Worm (Caenorhabditis elegans) whole organism, late embryonic: ENCODE results near the gene F46C5.6.

Experiments
- fax-1 ChIP-seq: sonication (generic microtip); optimal IDR thresholded peaks from 2 replicates; lab custom pipeline; 2016; ENCODE audit warnings: missing genotype, missing genetic modification characterization, missing compliant biosample characterization
- fkh-10 ChIP-seq: fragments of 150-350 bp; optimal IDR thresholded peaks from 2 replicates; lab custom pipeline; 2014; ENCODE audit warnings: missing biosample characterization, missing genetic modification reagents, missing genetic modification characterization
- nfya-1 ChIP-seq: sonication (generic microtip); optimal IDR thresholded peaks from 2 replicates; lab custom pipeline; 2017; ENCODE audit warnings: missing genetic modification characterization, mild to moderate bottlenecking, missing compliant biosample characterization, antibody characterized with exemption, moderate library complexity
- nhr-11 ChIP-seq: fragments of 150-350 bp; optimal IDR thresholded peaks from 2 replicates; lab custom pipeline; 2014; ENCODE audit warnings: missing biosample characterization, missing genetic modification characterization
- odd-2 ChIP-seq: sonication (generic microtip); optimal IDR thresholded peaks from 2 replicates; lab custom pipeline; 2017; ENCODE audit warnings: antibody characterized with exemption, mild to moderate bottlenecking, missing genetic modification characterization, missing compliant biosample characterization
- pqm-1 ChIP-seq: sonication (generic microtip); optimal IDR thresholded peaks from 2 replicates; lab custom pipeline; 2016; ENCODE audit warnings: missing genetic modification characterization, missing compliant biosample characterization
- sox-2 ChIP-seq: fragments of 200-800 bp; sonication (Bioruptor generic); IDR thresholded peaks from 2 replicates; pipeline ENCODE4 v1.3.6; 2022; ENCODE audit warnings: missing genetic modification reagents, missing genetic modification characterization, missing compliant biosample characterization
- tbx-2 ChIP-seq: sonication (generic microtip); optimal IDR thresholded peaks from 2 replicates; lab custom pipeline; 2016; ENCODE audit warnings: missing genetic modification characterization, missing compliant biosample characterization
- ttx-3 ChIP-seq: sonication (generic microtip); optimal IDR thresholded peaks from 2 replicates; lab custom pipeline; 2016; ENCODE audit warnings: missing genetic modification reagents, missing genetic modification characterization, missing compliant biosample characterization

- no peak for TF ChIP-seq odd-2 (tag; lab: Kevin White, UChicago)
- TF ChIP-seq nhr-11, result no peak
- no peak for TF ChIP-seq tbx-2 (tag; lab: Kevin White, UChicago)
- no peak for TF ChIP-seq ttx-3
- TF ChIP-seq fkh-10 (GFP tag; lab: Kevin White, UChicago), result no peak
- no peak for TF ChIP-seq nfya-1 (tag; lab: Kevin White, UChicago)
- TF ChIP-seq fax-1 (tag; lab: Kevin White, UChicago), result no peak
- TF ChIP-seq sox-2, result no peak
- no peak for TF ChIP-seq pqm-1 (tag; lab: Kevin White, UChicago)
Observed at ce11 chrII:8806921-8807320, 37.4 kb downstream of the F46C5.6 start, which contains the start of gene pho-13.
